Worm (Caenorhabditis elegans) whole organism, L1 larva: ENCODE data around the gene ZK632.2.

ENCODE experiments used
- Y116A8C.19 ChIP-seq: sonication (generic microtip); optimal IDR thresholded peaks from 2 replicates; lab custom pipeline; 2016; ENCODE audit warnings: missing compliant biosample characterization, missing genetic modification characterization, borderline replicate concordance
- aly-2 ChIP-seq: fragments of 150-350 bp; optimal IDR thresholded peaks from 2 replicates; lab custom pipeline; 2014; ENCODE audit warnings: missing biosample characterization, missing genetic modification characterization
- ceh-63 ChIP-seq: fragments of 200-800 bp; sonication (Bioruptor generic); optimal IDR thresholded peaks from 2 replicates; lab custom pipeline; 2018; ENCODE audit warnings: mild to moderate bottlenecking, missing genetic modification characterization, missing compliant biosample characterization
- ceh-82 ChIP-seq, 3 experiments: fragments of 150-350 bp in 1 of 3; sonication (generic microtip) in 2 of 3; optimal IDR thresholded peaks; 2 replicates each; lab custom pipeline; 2014 to 2017; ENCODE audit warnings: missing biosample characterization in 3 of 3, missing genetic modification characterization in 3 of 3
- ceh-88 ChIP-seq: fragments of 200-800 bp; sonication (Bioruptor generic); IDR thresholded peaks from 2 replicates; pipeline ENCODE4 v1.3.6; 2022; ENCODE audit warnings: missing genetic modification characterization, missing compliant biosample characterization
- dpl-1 ChIP-seq, 3 experiments: fragments of 150-350 bp in 2 of 3; sonication (generic microtip) in 1 of 3; optimal IDR thresholded peaks; 2 replicates each; lab custom pipeline; 2014 to 2017; ENCODE audit warnings: missing biosample characterization in 3 of 3, missing genetic modification characterization in 3 of 3, missing genetic modification reagents in 3 of 3
- efl-1 ChIP-seq, 4 experiments: fragments of 150-350 bp; optimal IDR thresholded peaks in 3 of 4; peaks in 1 of 4; 1 replicate in 1 of 4; 2 replicates in 3 of 4; lab custom pipeline; 2014; ENCODE audit warnings: missing biosample characterization in 2 of 4, missing genetic modification characterization in 2 of 4, missing genetic modification reagents in 2 of 4
- egl-27 ChIP-seq, 2 experiments: fragments of 150-350 bp in 1 of 2; sonication (generic microtip); optimal IDR thresholded peaks; 3 replicates each; lab custom pipeline; 2017 to 2018; ENCODE audit warnings: missing biosample characterization in 2 of 2, missing genetic modification characterization in 2 of 2, missing genetic modification reagents in 2 of 2
- fkh-8 ChIP-seq: sonication (generic microtip); optimal IDR thresholded peaks from 2 replicates; lab custom pipeline; 2016; ENCODE audit warnings: mild to moderate bottlenecking, missing genetic modification characterization, missing compliant biosample characterization
- fos-1 ChIP-seq: fragments of 150-350 bp; optimal IDR thresholded peaks from 2 replicates; lab custom pipeline; 2014; ENCODE audit warnings: missing biosample characterization, missing genetic modification characterization
- hlh-4 ChIP-seq: sonication (generic microtip); optimal IDR thresholded peaks from 2 replicates; lab custom pipeline; 2016; ENCODE audit warnings: mild to moderate bottlenecking, missing genetic modification characterization, missing compliant biosample characterization
- irx-1 ChIP-seq: sonication (generic microtip); optimal IDR thresholded peaks from 2 replicates; lab custom pipeline; 2016; ENCODE audit warnings: missing genetic modification characterization, missing compliant biosample characterization
- isw-1 ChIP-seq: fragments of 200-800 bp; sonication (Bioruptor generic); IDR thresholded peaks from 2 replicates; pipeline ENCODE4 v1.3.6; 2022; ENCODE audit warnings: missing genetic modification characterization, missing compliant biosample characterization
- jun-1 ChIP-seq: fragments of 150-350 bp; optimal IDR thresholded peaks from 2 replicates; lab custom pipeline; 2014; ENCODE audit warnings: missing biosample characterization, missing genetic modification reagents, missing genetic modification characterization
- lin-13 ChIP-seq: fragments of 150-350 bp; optimal IDR thresholded peaks from 2 replicates; lab custom pipeline; 2014; ENCODE audit warnings: missing biosample characterization, missing genetic modification reagents, missing genetic modification characterization
- lin-14 ChIP-seq: fragments of 200-800 bp; sonication (Bioruptor generic); optimal IDR thresholded peaks from 2 replicates; lab custom pipeline; 2018; ENCODE audit warnings: mild to moderate bottlenecking, missing genetic modification characterization, moderate library complexity, missing compliant biosample characterization
- lin-15B ChIP-seq: fragments of 150-350 bp; sonication (generic microtip); optimal IDR thresholded peaks from 3 replicates; lab custom pipeline; 2014; ENCODE audit warnings: missing biosample characterization, missing genetic modification characterization
- lin-35 ChIP-seq, 2 experiments: fragments of 150-350 bp; optimal IDR thresholded peaks; 2 replicates each; lab custom pipeline; 2014; ENCODE audit warnings: missing biosample characterization in 2 of 2, missing genetic modification characterization in 2 of 2, missing genetic modification reagents in 2 of 2
- lsy-2 ChIP-seq, 2 experiments: fragments of 150-350 bp; optimal IDR thresholded peaks; 2 replicates each; lab custom pipeline; 2014; ENCODE audit warnings: missing biosample characterization in 2 of 2, missing genetic modification characterization in 2 of 2
- mdl-1 ChIP-seq, 2 experiments: fragments of 150-350 bp; optimal IDR thresholded peaks; 2 replicates each; lab custom pipeline; 2014 to 2017; ENCODE audit warnings: missing biosample characterization in 2 of 2, missing genetic modification characterization in 2 of 2, inconsistent platforms in 1 of 2
- mep-1 ChIP-seq: fragments of 150-350 bp; optimal IDR thresholded peaks from 2 replicates; lab custom pipeline; 2014; ENCODE audit warnings: missing biosample characterization, missing genetic modification characterization
- nhr-20 ChIP-seq: sonication (generic microtip); optimal IDR thresholded peaks from 2 replicates; lab custom pipeline; 2016; ENCODE audit warnings: mild to moderate bottlenecking, missing genetic modification characterization, missing compliant biosample characterization
- nhr-28 ChIP-seq: fragments of 150-350 bp; optimal IDR thresholded peaks from 2 replicates; lab custom pipeline; 2014; ENCODE audit warnings: missing biosample characterization, missing genetic modification characterization
- nhr-47 ChIP-seq: sonication (generic microtip); optimal IDR thresholded peaks from 2 replicates; lab custom pipeline; 2016; ENCODE audit warnings: mild to moderate bottlenecking, missing genetic modification characterization, moderate library complexity, missing compliant biosample characterization
- nhr-76 ChIP-seq: sonication (generic microtip); optimal IDR thresholded peaks from 2 replicates; lab custom pipeline; 2017; ENCODE audit warnings: missing biosample characterization, missing genetic modification characterization
- nhr-77 ChIP-seq: fragments of 150-350 bp; optimal IDR thresholded peaks from 2 replicates; lab custom pipeline; 2014; ENCODE audit warnings: missing biosample characterization, missing genetic modification characterization
- skn-1 ChIP-seq: fragments of 150-350 bp; optimal IDR thresholded peaks from 2 replicates; lab custom pipeline; 2014; ENCODE audit warnings: missing biosample characterization, missing genetic modification characterization
- snpc-4 ChIP-seq: fragments of 150-350 bp; optimal IDR thresholded peaks from 2 replicates; lab custom pipeline; 2014; ENCODE audit warnings: missing biosample characterization, missing genetic modification characterization
- snu-23 ChIP-seq: sonication (generic microtip); optimal IDR thresholded peaks from 2 replicates; lab custom pipeline; 2016; ENCODE audit warnings: missing genetic modification characterization, missing compliant biosample characterization
- sox-4 ChIP-seq: sonication (generic microtip); optimal IDR thresholded peaks from 2 replicates; lab custom pipeline; 2016; ENCODE audit warnings: missing genetic modification characterization, missing compliant biosample characterization
- sptf-1 ChIP-seq: fragments of 150-350 bp; optimal IDR thresholded peaks from 2 replicates; lab custom pipeline; 2014; ENCODE audit warnings: missing biosample characterization, missing genetic modification characterization
- sup-37 ChIP-seq: fragments of 200-800 bp; sonication (Bioruptor generic); optimal IDR thresholded peaks from 2 replicates; lab custom pipeline; 2018; ENCODE audit warnings: mild to moderate bottlenecking, missing genetic modification characterization, missing compliant biosample characterization
- swsn-7 ChIP-seq: sonication (generic microtip); optimal IDR thresholded peaks from 2 replicates; lab custom pipeline; 2016; ENCODE audit warnings: missing genetic modification characterization, missing compliant biosample characterization
- tlp-1 ChIP-seq: fragments of 150-350 bp; optimal IDR thresholded peaks from 2 replicates; lab custom pipeline; 2014; ENCODE audit warnings: missing biosample characterization, missing genetic modification characterization
- unc-98 ChIP-seq: fragments of 200-800 bp; sonication (Bioruptor generic); IDR thresholded peaks from 2 replicates; pipeline ENCODE4 v1.3.6; 2022; ENCODE audit warnings: missing genetic modification characterization, missing compliant biosample characterization
- zag-1 ChIP-seq: fragments of 150-350 bp; optimal IDR thresholded peaks from 2 replicates; lab custom pipeline; 2014; ENCODE audit warnings: missing biosample characterization, missing genetic modification characterization
- zip-4 ChIP-seq: fragments of 200-800 bp; sonication (Bioruptor generic); optimal IDR thresholded peaks from 2 replicates; lab custom pipeline; 2018; ENCODE audit warnings: mild to moderate bottlenecking, missing genetic modification characterization, moderate library complexity, missing compliant biosample characterization
- ztf-11 ChIP-seq, 2 experiments: sonication (generic microtip); optimal IDR thresholded peaks; 2 replicates each; lab custom pipeline; 2016 to 2017; ENCODE audit warnings: missing genetic modification characterization in 2 of 2, missing biosample characterization in 1 of 2, missing compliant biosample characterization in 1 of 2
- ztf-4 ChIP-seq: fragments of 150-350 bp; optimal IDR thresholded peaks from 2 replicates; lab custom pipeline; 2014; ENCODE audit warnings: missing biosample characterization, missing genetic modification characterization

Gene ZK632.2

ce11 chrIII:9775916-9776315, 23.0 kb upstream of the ZK632.2 start (continued):
- TF ChIP-seq isw-1 (GFP tag; lab: Robert Waterston, UW) (no peak), swsn-7 (tag; lab: Kevin White, UChicago) (no peak), hlh-4 (tag; lab: Kevin White, UChicago) (no peak), aly-2 (tag; lab: Kevin White, UChicago) (no peak), lin-13 (GFP tag; lab: Kevin White, UChicago) (no peak), Y116A8C.19 (no peak), tlp-1 (tag; lab: Kevin White, UChicago) (no peak), fos-1 (tag; lab: Kevin White, UChicago) (no peak), lin-35 (GFP tag; optimal IDR thresholded peaks at IDR 0.05; lab: Kevin White, UChicago) (peak; percentile 59 to 90), ceh-82 (tag; optimal IDR thresholded peaks at IDR 0.05; lab: Kevin White, UChicago) (no peak), nhr-76 (no peak), nhr-47 (no peak), skn-1 (tag; lab: Kevin White, UChicago) (no peak), sox-4 (tag; lab: Kevin White, UChicago) (no peak), irx-1 (tag; lab: Kevin White, UChicago) (no peak), dpl-1 (GFP tag; optimal IDR thresholded peaks at IDR 0.05; lab: Kevin White, UChicago) (peak; percentile 53 to 78 (median 66)), mdl-1 (tag; optimal IDR thresholded peaks at IDR 0.05; lab: Kevin White, UChicago) (no peak), nhr-20 (tag; lab: Kevin White, UChicago) (no peak), jun-1 (tag; lab: Kevin White, UChicago) (no peak), fkh-8 (tag; lab: Kevin White, UChicago) (no peak), nhr-28 (no peak), zag-1 (no peak), sptf-1 (tag; lab: Kevin White, UChicago) (no peak)

DNA sequence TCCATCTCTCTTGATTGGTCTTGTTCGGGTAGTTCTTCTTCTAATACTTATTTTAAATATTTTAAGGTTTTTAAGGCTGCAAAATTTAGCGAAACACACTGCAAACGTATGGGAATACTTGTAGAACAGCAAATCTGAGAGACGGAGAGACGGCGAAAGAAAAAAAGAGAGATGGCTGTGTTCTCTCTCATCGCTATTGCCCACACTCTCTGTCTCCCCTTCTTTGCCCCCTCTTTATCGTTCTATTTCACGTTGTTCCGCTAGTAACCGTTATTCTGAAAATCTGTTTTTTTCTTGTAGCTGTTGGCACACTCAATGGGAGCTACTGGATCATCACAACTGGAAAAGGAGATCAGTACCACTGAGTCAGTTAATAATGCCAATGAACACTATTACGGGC, 22.6 kb upstream of the ZK632.2 start, which contains the start of gene usp-46:
Gene usp-46, plus strand, starts transcription at position 301 of the 400 bp plus-strand sequence.
- TF ChIP-seq hlh-4 (tag; lab: Kevin White, UChicago) = no peak
- TF ChIP-seq efl-1 (optimal IDR thresholded peaks at IDR 0.05; lab: Kevin White, UChicago) = peak in 1 of 2 experiments; percentile 5
- TF ChIP-seq efl-1 (GFP tag; optimal IDR thresholded peaks at IDR 0.05 in 1 of 2; lab: Kevin White, UChicago) = no peak
- TF ChIP-seq ceh-82 (tag; optimal IDR thresholded peaks at IDR 0.05; lab: Kevin White, UChicago) = peak in 1 of 3 experiments; percentile 30
- peak; percentile 13 for TF ChIP-seq snu-23 (GFP tag; lab: Kevin White, UChicago)
- TF ChIP-seq lsy-2 (tag; optimal IDR thresholded peaks at IDR 0.05; lab: Kevin White, UChicago) = peak in 1 of 2 experiments; percentile 16
- TF ChIP-seq lin-14 (GFP tag; lab: Kevin White, UChicago) = peak; percentile 53
- no peak for TF ChIP-seq fkh-8 (tag; lab: Kevin White, UChicago)

- TF ChIP-seq jun-1 (tag; lab: Kevin White, UChicago) (no peak), unc-98 (GFP tag; lab: Robert Waterston, UW) (no peak), egl-27 (tag; optimal IDR thresholded peaks at IDR 0.05; lab: Kevin White, UChicago) (no peak), mep-1 (tag; lab: Kevin White, UChicago) (no peak), sptf-1 (tag; lab: Kevin White, UChicago) (no peak), ztf-4 (tag; lab: Kevin White, UChicago) (no peak), sox-4 (tag; lab: Kevin White, UChicago) (no peak), nhr-20 (tag; lab: Kevin White, UChicago) (no peak), ceh-82 (tag; optimal IDR thresholded peaks at IDR 0.05; lab: Kevin White, UChicago) (no peak), zip-4 (GFP tag; lab: Kevin White, UChicago) (no peak), nhr-77 (tag; lab: Kevin White, UChicago) (no peak), tlp-1 (tag; lab: Kevin White, UChicago) (no peak), ztf-11 (tag; optimal IDR thresholded peaks at IDR 0.05; lab: Kevin White, UChicago) (no peak), lin-15B (tag; lab: Kevin White, UChicago) (no peak), sup-37 (no peak), ceh-63 (GFP tag; lab: Kevin White, UChicago) (no peak), snpc-4 (tag; lab: Kevin White, UChicago) (no peak), ceh-88 (no peak)
These were observed 19.8 kb upstream of the ZK632.2 start for ce11 chrIII:9779080-9779479.
